Worm (Caenorhabditis elegans) whole organism, late embryonic: ENCODE results near the gene dct-6.

Source experiments
- C08G9.2 ChIP-seq: sonication (generic microtip); optimal IDR thresholded peaks from 2 replicates; lab custom pipeline; 2016; ENCODE audit warnings: mild to moderate bottlenecking, missing genetic modification characterization, moderate library complexity, missing compliant biosample characterization
- F13H6.1 ChIP-seq: sonication (generic microtip); optimal IDR thresholded peaks from 2 replicates; lab custom pipeline; 2016; ENCODE audit warnings: missing genetic modification characterization, missing compliant biosample characterization
- ahr-1 ChIP-seq: sonication (generic microtip); optimal IDR thresholded peaks from 2 replicates; lab custom pipeline; 2016; ENCODE audit warnings: missing genetic modification characterization, missing compliant biosample characterization
- ceh-14 ChIP-seq: sonication (generic microtip); optimal IDR thresholded peaks from 2 replicates; lab custom pipeline; 2016; ENCODE audit warnings: missing genotype, missing genetic modification characterization, missing compliant biosample characterization
- ceh-18 ChIP-seq: sonication (generic microtip); optimal IDR thresholded peaks from 2 replicates; lab custom pipeline; 2016; ENCODE audit warnings: missing genetic modification characterization, missing compliant biosample characterization
- ceh-2 ChIP-seq: sonication (generic microtip); optimal IDR thresholded peaks from 2 replicates; lab custom pipeline; 2016; ENCODE audit warnings: missing genotype, missing genetic modification characterization, missing compliant biosample characterization
- ceh-31 ChIP-seq: sonication (generic microtip); optimal IDR thresholded peaks from 2 replicates; lab custom pipeline; 2016; ENCODE audit warnings: missing genetic modification characterization, missing compliant biosample characterization
- ceh-34 ChIP-seq: sonication (generic microtip); optimal IDR thresholded peaks from 2 replicates; lab custom pipeline; 2016; ENCODE audit warnings: mild to moderate bottlenecking, missing genetic modification characterization, missing compliant biosample characterization
- ets-4 ChIP-seq: sonication (generic microtip); optimal IDR thresholded peaks from 2 replicates; lab custom pipeline; 2016; ENCODE audit warnings: missing genetic modification characterization, missing compliant biosample characterization
- fax-1 ChIP-seq: sonication (generic microtip); optimal IDR thresholded peaks from 2 replicates; lab custom pipeline; 2016; ENCODE audit warnings: missing genotype, missing genetic modification characterization, missing compliant biosample characterization
- hlh-6 ChIP-seq: sonication (generic microtip); optimal IDR thresholded peaks from 2 replicates; lab custom pipeline; 2016; ENCODE audit warnings: missing genotype, missing genetic modification characterization, missing compliant biosample characterization
- hlh-8 ChIP-seq: sonication (generic microtip); optimal IDR thresholded peaks from 2 replicates; lab custom pipeline; 2016; ENCODE audit warnings: missing genotype, missing genetic modification characterization, missing compliant biosample characterization
- lim-6 ChIP-seq: sonication (generic microtip); optimal IDR thresholded peaks from 2 replicates; lab custom pipeline; 2016; ENCODE audit warnings: missing genetic modification characterization, missing compliant biosample characterization
- mec-3 ChIP-seq: sonication (generic microtip); optimal IDR thresholded peaks from 2 replicates; lab custom pipeline; 2016; ENCODE audit warnings: borderline replicate concordance, missing genetic modification characterization, missing compliant biosample characterization
- ref-2 ChIP-seq: sonication (generic microtip); optimal IDR thresholded peaks from 2 replicates; lab custom pipeline; 2016; ENCODE audit warnings: missing genetic modification characterization, missing compliant biosample characterization
- rnt-1 ChIP-seq: sonication (generic microtip); optimal IDR thresholded peaks from 2 replicates; lab custom pipeline; 2016; ENCODE audit warnings: missing genetic modification characterization, missing compliant biosample characterization
- tbx-2 ChIP-seq: sonication (generic microtip); optimal IDR thresholded peaks from 2 replicates; lab custom pipeline; 2016; ENCODE audit warnings: missing genetic modification characterization, missing compliant biosample characterization
- unc-42 ChIP-seq: sonication (generic microtip); optimal IDR thresholded peaks from 2 replicates; lab custom pipeline; 2016; ENCODE audit warnings: missing genotype, missing genetic modification characterization, missing compliant biosample characterization
- unc-55 ChIP-seq: sonication (generic microtip); optimal IDR thresholded peaks from 2 replicates; lab custom pipeline; 2017; ENCODE audit warnings: missing biosample characterization, missing genetic modification reagents, missing genetic modification characterization
- zip-5 ChIP-seq: sonication (generic microtip); optimal IDR thresholded peaks from 2 replicates; lab custom pipeline; 2016; ENCODE audit warnings: missing genetic modification characterization, missing compliant biosample characterization

Gene dct-6

ce11 chrIII:6013027-6013426, 46.8 kb downstream of the dct-6 start:
- TF ChIP-seq fax-1 (tag; lab: Kevin White, UChicago) = peak; percentile 62
- TF ChIP-seq C08G9.2 = peak; percentile 72
- peak; percentile 3 for TF ChIP-seq zip-5 (tag; lab: Kevin White, UChicago)
- TF ChIP-seq rnt-1 (tag; lab: Kevin White, UChicago) = peak; percentile 48
- TF ChIP-seq ceh-18 (tag; lab: Kevin White, UChicago) = peak; percentile 13
- TF ChIP-seq F13H6.1 = peak; percentile 50
- TF ChIP-seq ets-4 (tag; lab: Kevin White, UChicago) = peak; percentile 85
- TF ChIP-seq hlh-6 (tag; lab: Kevin White, UChicago) = peak; percentile 38
- peak; percentile 76 for TF ChIP-seq tbx-2 (tag; lab: Kevin White, UChicago)
- TF ChIP-seq ceh-31 (tag; lab: Kevin White, UChicago) = peak; percentile 93
- TF ChIP-seq hlh-8 (tag; lab: Kevin White, UChicago) = peak; percentile 26
- peak; percentile 86 for TF ChIP-seq ceh-14 (tag; lab: Kevin White, UChicago)
- peak; percentile 73 for TF ChIP-seq ref-2 (tag; lab: Kevin White, UChicago)
- TF ChIP-seq lim-6 (tag; lab: Kevin White, UChicago) = peak; percentile 69
- TF ChIP-seq ceh-34 (tag; lab: Kevin White, UChicago) = peak; percentile 3
- TF ChIP-seq mec-3 (tag; lab: Kevin White, UChicago) = peak; percentile 63
- peak; percentile 33 for TF ChIP-seq unc-42
- peak; percentile 43 for TF ChIP-seq ceh-2 (tag; lab: Kevin White, UChicago)

ce11 chrIII:6019512-6020209, 53.4 kb downstream of the dct-6 start, which contains the start of the genes npp-10 and cyk-3:
TSS of gene npp-10 (minus strand) at chrIII:6019562.
TSS of gene cyk-3 (plus strand) at chrIII:6020159.
- TF ChIP-seq unc-55 (GFP tag; lab: Kevin White, UChicago) = peak; percentile 64
- TF ChIP-seq ceh-14 (tag; lab: Kevin White, UChicago) = no peak
- TF ChIP-seq ahr-1 = no peak
